Worm (Caenorhabditis elegans) whole organism, L1 larva: ENCODE data around the gene twk-44.

ENCODE experiments used
- C16A3.4 ChIP-seq: fragments of 150-350 bp; optimal IDR thresholded peaks from 2 replicates; lab custom pipeline; 2014; ENCODE audit warnings: missing biosample characterization, missing genetic modification characterization
- C34B4.2 ChIP-seq: sonication (generic microtip); optimal IDR thresholded peaks from 2 replicates; lab custom pipeline; 2017; ENCODE audit warnings: mild to moderate bottlenecking, missing genetic modification characterization, missing compliant biosample characterization
- aha-1 ChIP-seq: fragments of 150-350 bp; optimal IDR thresholded peaks from 2 replicates; lab custom pipeline; 2014; ENCODE audit warnings: missing biosample characterization, missing genetic modification characterization
- ces-1 ChIP-seq: fragments of 150-350 bp; optimal IDR thresholded peaks from 2 replicates; lab custom pipeline; 2014; ENCODE audit warnings: missing biosample characterization, missing genetic modification reagents, missing genetic modification characterization
- dsc-1 ChIP-seq: sonication (generic microtip); optimal IDR thresholded peaks from 2 replicates; lab custom pipeline; 2016; ENCODE audit warnings: mild to moderate bottlenecking, missing genetic modification characterization, missing compliant biosample characterization
- efl-1 ChIP-seq, 4 experiments: fragments of 150-350 bp; optimal IDR thresholded peaks in 3 of 4; peaks in 1 of 4; 1 replicate in 1 of 4; 2 replicates in 3 of 4; lab custom pipeline; 2014; ENCODE audit warnings: missing biosample characterization in 2 of 4, missing genetic modification characterization in 2 of 4, missing genetic modification reagents in 2 of 4
- efl-3 ChIP-seq: fragments of 200-800 bp; sonication (Bioruptor generic); optimal IDR thresholded peaks from 2 replicates; lab custom pipeline; 2018; ENCODE audit warnings: mild to moderate bottlenecking, missing genetic modification characterization, missing compliant biosample characterization
- elt-3 ChIP-seq, 6 experiments: fragments of 150-350 bp in 1 of 6; sonication (generic microtip); optimal IDR thresholded peaks; 2 replicates each; lab custom pipeline; 2017 to 2018; ENCODE audit warnings: missing biosample characterization in 6 of 6, missing genetic modification characterization in 6 of 6, inconsistent platforms in 1 of 6
- ets-5 ChIP-seq: fragments of 200-800 bp; sonication (Bioruptor generic); IDR thresholded peaks from 2 replicates; pipeline ENCODE4 v1.3.6; 2022; ENCODE audit warnings: missing genetic modification characterization, missing compliant biosample characterization
- fkh-10 ChIP-seq: sonication (generic microtip); optimal IDR thresholded peaks from 2 replicates; lab custom pipeline; 2017; ENCODE audit warnings: missing biosample characterization, missing genetic modification reagents, missing genetic modification characterization
- jun-1 ChIP-seq: fragments of 150-350 bp; optimal IDR thresholded peaks from 2 replicates; lab custom pipeline; 2014; ENCODE audit warnings: missing biosample characterization, missing genetic modification reagents, missing genetic modification characterization
- lin-14 ChIP-seq: fragments of 200-800 bp; sonication (Bioruptor generic); optimal IDR thresholded peaks from 2 replicates; lab custom pipeline; 2018; ENCODE audit warnings: mild to moderate bottlenecking, missing genetic modification characterization, moderate library complexity, missing compliant biosample characterization
- lin-15B ChIP-seq: fragments of 150-350 bp; sonication (generic microtip); optimal IDR thresholded peaks from 3 replicates; lab custom pipeline; 2014; ENCODE audit warnings: missing biosample characterization, missing genetic modification characterization
- lsy-2 ChIP-seq, 2 experiments: fragments of 150-350 bp; optimal IDR thresholded peaks; 2 replicates each; lab custom pipeline; 2014; ENCODE audit warnings: missing biosample characterization in 2 of 2, missing genetic modification characterization in 2 of 2
- mab-9 ChIP-seq: fragments of 200-800 bp; sonication (Bioruptor generic); IDR thresholded peaks from 2 replicates; pipeline ENCODE4 v1.3.6; 2022; ENCODE audit warnings: missing genetic modification reagents, missing genetic modification characterization, missing compliant biosample characterization
- mdl-1 ChIP-seq, 2 experiments: fragments of 150-350 bp; optimal IDR thresholded peaks; 2 replicates each; lab custom pipeline; 2014 to 2017; ENCODE audit warnings: missing biosample characterization in 2 of 2, missing genetic modification characterization in 2 of 2, inconsistent platforms in 1 of 2
- nhr-11 ChIP-seq: fragments of 150-350 bp; optimal IDR thresholded peaks from 2 replicates; lab custom pipeline; 2014; ENCODE audit warnings: missing biosample characterization, missing genetic modification characterization
- nhr-12 ChIP-seq: sonication (generic microtip); optimal IDR thresholded peaks from 2 replicates; lab custom pipeline; 2017; ENCODE audit warnings: missing biosample characterization, missing genetic modification characterization
- nhr-19 ChIP-seq: fragments of 200-800 bp; sonication (Bioruptor generic); conservative IDR thresholded peaks from 2 replicates; pipeline ENCODE4 v1.3.6; 2022; ENCODE audit warnings: missing genetic modification characterization, missing compliant biosample characterization
- nhr-237 ChIP-seq: fragments of 150-350 bp; optimal IDR thresholded peaks from 2 replicates; lab custom pipeline; 2014; ENCODE audit warnings: missing biosample characterization, missing genetic modification characterization
- nhr-47 ChIP-seq: sonication (generic microtip); optimal IDR thresholded peaks from 2 replicates; lab custom pipeline; 2016; ENCODE audit warnings: mild to moderate bottlenecking, missing genetic modification characterization, moderate library complexity, missing compliant biosample characterization
- nhr-71 ChIP-seq: sonication (generic microtip); optimal IDR thresholded peaks from 2 replicates; lab custom pipeline; 2016; ENCODE audit warnings: mild to moderate bottlenecking, missing genetic modification characterization, moderate library complexity, missing compliant biosample characterization
- nhr-85 ChIP-seq: sonication (generic microtip); peaks from one replicate; lab custom pipeline; 2016; ENCODE audit warnings: missing genetic modification characterization, inconsistent platforms, missing compliant biosample characterization
- nhr-90 ChIP-seq: sonication (generic microtip); optimal IDR thresholded peaks from 2 replicates; lab custom pipeline; 2016; ENCODE audit warnings: mild to moderate bottlenecking, missing genetic modification characterization, missing compliant biosample characterization; ENCODE audit not compliant: poor library complexity
- pqm-1 ChIP-seq: sonication (generic microtip); optimal IDR thresholded peaks from 3 replicates; lab custom pipeline; 2017; ENCODE audit warnings: missing biosample characterization, missing genetic modification characterization
- rnt-1 ChIP-seq: sonication (generic microtip); optimal IDR thresholded peaks from 2 replicates; lab custom pipeline; 2016; ENCODE audit warnings: mild to moderate bottlenecking, missing genetic modification characterization, moderate library complexity, missing compliant biosample characterization
- skn-1 ChIP-seq: fragments of 150-350 bp; optimal IDR thresholded peaks from 2 replicates; lab custom pipeline; 2014; ENCODE audit warnings: missing biosample characterization, missing genetic modification characterization
- snpc-4 ChIP-seq: fragments of 150-350 bp; optimal IDR thresholded peaks from 2 replicates; lab custom pipeline; 2014; ENCODE audit warnings: missing biosample characterization, missing genetic modification characterization
- snu-23 ChIP-seq: sonication (generic microtip); optimal IDR thresholded peaks from 2 replicates; lab custom pipeline; 2016; ENCODE audit warnings: missing genetic modification characterization, missing compliant biosample characterization
- sox-4 ChIP-seq: sonication (generic microtip); optimal IDR thresholded peaks from 2 replicates; lab custom pipeline; 2016; ENCODE audit warnings: missing genetic modification characterization, missing compliant biosample characterization
- swsn-7 ChIP-seq: sonication (generic microtip); optimal IDR thresholded peaks from 2 replicates; lab custom pipeline; 2016; ENCODE audit warnings: missing genetic modification characterization, missing compliant biosample characterization
- unc-130 ChIP-seq: fragments of 150-350 bp; optimal IDR thresholded peaks from 2 replicates; lab custom pipeline; 2017; ENCODE audit warnings: missing biosample characterization, missing genetic modification characterization, inconsistent platforms
- unc-86 ChIP-seq: sonication (generic microtip); optimal IDR thresholded peaks from 2 replicates; lab custom pipeline; 2016; ENCODE audit warnings: missing genetic modification characterization, missing compliant biosample characterization
- zag-1 ChIP-seq: fragments of 150-350 bp; optimal IDR thresholded peaks from 2 replicates; lab custom pipeline; 2014; ENCODE audit warnings: missing biosample characterization, missing genetic modification characterization
- ztf-4 ChIP-seq: fragments of 150-350 bp; optimal IDR thresholded peaks from 2 replicates; lab custom pipeline; 2014; ENCODE audit warnings: missing biosample characterization, missing genetic modification characterization

twk-44 gene

DNA sequence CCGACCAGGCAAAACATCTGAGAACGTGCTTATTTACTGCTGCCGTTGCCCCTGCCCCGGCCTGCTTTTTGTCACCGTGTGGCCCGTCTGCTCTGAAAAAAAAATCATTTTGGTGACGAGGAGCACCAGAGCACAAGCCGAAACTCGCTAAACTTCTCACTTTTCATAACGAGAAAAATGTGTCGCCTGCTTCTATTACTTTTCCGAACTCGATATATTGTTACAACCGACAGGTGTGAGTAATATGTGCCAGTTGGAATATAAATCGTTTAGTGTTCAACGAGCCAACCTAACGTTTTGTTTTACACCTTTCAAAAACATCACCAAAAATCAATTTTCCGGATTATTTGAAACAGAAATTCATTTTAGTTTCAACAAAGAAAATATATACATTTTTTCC lies 10.8 kb upstream of the twk-44 start:
- TF ChIP-seq dsc-1 (tag; lab: Kevin White, UChicago) = peak; percentile 53
- TF ChIP-seq efl-3 (GFP tag; lab: Kevin White, UChicago) = no peak
- no peak for TF ChIP-seq ztf-4 (tag; lab: Kevin White, UChicago)

- no peak for TF ChIP-seq nhr-90 (tag; lab: Kevin White, UChicago)
- TF ChIP-seq lsy-2 (tag; optimal IDR thresholded peaks at IDR 0.05; lab: Kevin White, UChicago) = no peak
- TF ChIP-seq lin-15B (tag; lab: Kevin White, UChicago) = no peak
- no peak for TF ChIP-seq zag-1 (tag; lab: Kevin White, UChicago)
- TF ChIP-seq nhr-47 = no peak
- no peak for TF ChIP-seq unc-86 (tag; lab: Kevin White, UChicago)
- TF ChIP-seq rnt-1 (tag; lab: Kevin White, UChicago) = no peak
- TF ChIP-seq snu-23 (GFP tag; lab: Kevin White, UChicago) = no peak
- no peak for TF ChIP-seq skn-1 (tag; lab: Kevin White, UChicago)
- TF ChIP-seq C16A3.4 (tag; lab: Kevin White, UChicago) = no peak
- TF ChIP-seq jun-1 (tag; lab: Kevin White, UChicago) = no peak
- no peak for TF ChIP-seq mab-9 (GFP tag; lab: Robert Waterston, UW)
- TF ChIP-seq aha-1 (tag; lab: Kevin White, UChicago) = no peak
- TF ChIP-seq mdl-1 (tag; optimal IDR thresholded peaks at IDR 0.05; lab: Kevin White, UChicago) = no peak
Measured at ce11 chrX:11633278-11633677, 6.4 kb upstream of the twk-44 start.

- TF ChIP-seq nhr-85 (tag; lab: Kevin White, UChicago) = peak; percentile 24
- no peak for TF ChIP-seq elt-3 (tag; optimal IDR thresholded peaks at IDR 0.05; lab: Kevin White, UChicago)
- TF ChIP-seq nhr-90 (tag; lab: Kevin White, UChicago) = no peak
Measured at ce11 chrX:11632107-11632506, 5.2 kb upstream of the twk-44 start, which contains the start of gene sto-6. Gene sto-6, plus strand, starts transcription at chrX:11632407.

- TF ChIP-seq zag-1 (tag; lab: Kevin White, UChicago) (no peak), lin-14 (GFP tag; lab: Kevin White, UChicago) (peak; percentile 27), fkh-10 (GFP tag; lab: Kevin White, UChicago) (peak; percentile 60)
- TF ChIP-seq, all 84 proteins: peak for 2
Measured at ce11 chrX:11630499-11630898, 3.6 kb upstream of the twk-44 start.

- TF ChIP-seq C16A3.4 (tag; lab: Kevin White, UChicago) (no peak), C34B4.2 (no peak), nhr-19 (no peak), nhr-237 (tag; lab: Kevin White, UChicago) (no peak), nhr-71 (tag; lab: Kevin White, UChicago) (no peak), elt-3 (tag; optimal IDR thresholded peaks at IDR 0.05; lab: Kevin White, UChicago) (no peak), ces-1 (GFP tag; lab: Kevin White, UChicago) (no peak), sox-4 (tag; lab: Kevin White, UChicago) (no peak), unc-130 (no peak), nhr-12 (tag; lab: Kevin White, UChicago) (no peak), pqm-1 (tag; lab: Kevin White, UChicago) (no peak), efl-1 (optimal IDR thresholded peaks at IDR 0.05; lab: Kevin White, UChicago) (no peak), efl-1 (GFP tag; optimal IDR thresholded peaks at IDR 0.05 in 1 of 2; lab: Kevin White, UChicago) (no peak), nhr-85 (tag; lab: Kevin White, UChicago) (no peak), ets-5 (GFP tag; lab: Robert Waterston, UW) (no peak), swsn-7 (no peak), ztf-4 (tag; lab: Kevin White, UChicago) (no peak), nhr-11 (tag; lab: Kevin White, UChicago) (no peak), snpc-4 (no peak), lin-15B (tag; lab: Kevin White, UChicago) (no peak)
- TF ChIP-seq, all 84 proteins: peak for 0
Measured at ce11 chrX:11628580-11628979, 1.7 kb upstream of the twk-44 start, which contains the start of gene spp-30. Gene spp-30, minus strand, starts transcription at chrX:11628680.
